Fruit fly (Drosophila melanogaster) whole organism, embryonic: Measurements from ENCODE around the gene CG12990.

Experiments
- Adf1 ChIP-seq: fragments of 200-800 bp; sonication (Bioruptor generic); IDR thresholded peaks from 2 replicates; pipeline ENCODE4 v1.3.6; 2022; ENCODE audit warnings: missing biosample characterization, missing genetic modification characterization
- Antp ChIP-seq: fragments of 200-800 bp; sonication (Bioruptor generic); optimal IDR thresholded peaks from 3 replicates; lab custom pipeline; 2016; ENCODE audit warnings: missing biosample characterization, missing genetic modification characterization
- Bgb ChIP-seq: fragments of 200-800 bp; sonication (Bioruptor generic); IDR thresholded peaks from 2 replicates; pipeline ENCODE4 v1.3.6; 2022; ENCODE audit warnings: missing biosample characterization, missing genetic modification characterization; ENCODE audit not compliant: partially characterized antibody
- C15 ChIP-seq: fragments of 200-800 bp; sonication (Bioruptor generic); IDR thresholded peaks from 3 replicates; pipeline ENCODE4 v1.3.6; 2022; ENCODE audit warnings: missing biosample characterization, missing genetic modification characterization
- CG10321 ChIP-seq: fragments of 200-800 bp; sonication (Bioruptor generic); IDR thresholded peaks from 2 replicates; pipeline ENCODE4 v1.3.6; 2022; ENCODE audit warnings: missing biosample characterization, missing genetic modification characterization
- CG11247 ChIP-seq: fragments of 200-800 bp; sonication (Bioruptor generic); IDR thresholded peaks from 2 replicates; pipeline ENCODE4 v1.3.6; 2022; ENCODE audit warnings: missing biosample characterization, missing genetic modification characterization
- CG13894 ChIP-seq: fragments of 200-800 bp; sonication (Bioruptor generic); optimal IDR thresholded peaks from 3 replicates; lab custom pipeline; 2018; ENCODE audit warnings: missing biosample characterization, mild to moderate bottlenecking, missing genetic modification characterization, moderate library complexity
- CG1647 ChIP-seq: fragments of 200-800 bp; sonication (Bioruptor generic); optimal IDR thresholded peaks from 3 replicates; lab custom pipeline; 2016; ENCODE audit warnings: missing biosample characterization, missing genetic modification characterization
- CG16815 ChIP-seq: fragments of 200-800 bp; sonication (Bioruptor generic); optimal IDR thresholded peaks from 3 replicates; lab custom pipeline; 2017; ENCODE audit warnings: missing biosample characterization, mild to moderate bottlenecking, missing genetic modification characterization
- CG17361 ChIP-seq: fragments of 200-800 bp; sonication (Bioruptor generic); IDR thresholded peaks from 3 replicates; pipeline ENCODE4 v1.3.6; 2022; ENCODE audit warnings: missing biosample characterization, missing genetic modification characterization
- CG17802 ChIP-seq: fragments of 200-800 bp; sonication (Bioruptor generic); optimal IDR thresholded peaks from 2 replicates; lab custom pipeline; 2018; ENCODE audit warnings: missing biosample characterization, mild to moderate bottlenecking, missing genetic modification characterization, moderate library complexity
- CG32772 ChIP-seq: fragments of 200-800 bp; sonication (Bioruptor generic); IDR thresholded peaks from 2 replicates; pipeline ENCODE4 v1.3.6; 2022; ENCODE audit warnings: missing biosample characterization, missing genetic modification characterization
- CG4617 ChIP-seq: fragments of 200-800 bp; sonication (Bioruptor generic); optimal IDR thresholded peaks from 3 replicates; lab custom pipeline; 2016; ENCODE audit warnings: missing biosample characterization, missing genetic modification characterization, borderline replicate concordance
- CG5245 ChIP-seq: fragments of 200-800 bp; sonication (Bioruptor generic); optimal IDR thresholded peaks from 3 replicates; lab custom pipeline; 2016; ENCODE audit warnings: missing biosample characterization, missing genetic modification characterization
- CG6254 ChIP-seq: fragments of 200-800 bp; sonication (Bioruptor generic); optimal IDR thresholded peaks from 3 replicates; lab custom pipeline; 2017; ENCODE audit warnings: mild to moderate bottlenecking, missing biosample characterization, missing genetic modification reagents, missing genetic modification characterization
- CG6272 ChIP-seq: fragments of 200-800 bp; sonication (Bioruptor generic); IDR thresholded peaks from 2 replicates; pipeline ENCODE4 v1.3.6; 2022; ENCODE audit warnings: missing biosample characterization, missing genetic modification characterization
- CG8388 ChIP-seq: fragments of 200-800 bp; sonication (Bioruptor generic); optimal IDR thresholded peaks from 2 replicates; lab custom pipeline; 2019; ENCODE audit warnings: missing biosample characterization, mild to moderate bottlenecking, missing genetic modification characterization, moderate library complexity
- Camta ChIP-seq: fragments of 200-800 bp; sonication (Bioruptor generic); optimal IDR thresholded peaks from 2 replicates; lab custom pipeline; 2016; ENCODE audit warnings: missing biosample characterization, missing genetic modification characterization
- D ChIP-seq, 2 experiments: fragments of 200-800 bp in 1 of 2; fragments of >200 bp in 1 of 2; sonication (Bioruptor generic) in 1 of 2; optimal IDR thresholded peaks; 2 replicates in 1 of 2; 3 replicates in 1 of 2; lab custom pipeline; 2017; ENCODE audit warnings: mild to moderate bottlenecking in 1 of 2, missing biosample characterization in 1 of 2, missing genetic modification characterization in 1 of 2, missing genetic modification reagents in 1 of 2
- D19A ChIP-seq: fragments of 200-800 bp; optimal IDR thresholded peaks from 3 replicates; lab custom pipeline; 2019; ENCODE audit warnings: missing biosample characterization, mild to moderate bottlenecking, missing genetic modification characterization, moderate library complexity
- E2f1 ChIP-seq: fragments of 200-800 bp; sonication (Bioruptor generic); IDR thresholded peaks from 2 replicates; pipeline ENCODE4 v1.3.6; 2022; ENCODE audit warnings: missing biosample characterization, missing genetic modification characterization
- GATAe ChIP-seq: fragments of 200-800 bp; sonication (Bioruptor generic); conservative IDR thresholded peaks from 2 replicates; pipeline ENCODE4 v1.3.6; 2022; ENCODE audit warnings: missing biosample characterization, missing genetic modification characterization
- Hey ChIP-seq: fragments of 200-800 bp; sonication (Bioruptor generic); optimal IDR thresholded peaks from 3 replicates; lab custom pipeline; 2018; ENCODE audit warnings: missing biosample characterization, mild to moderate bottlenecking, missing genetic modification characterization
- Hmx ChIP-seq: fragments of 200-800 bp; sonication (Bioruptor generic); optimal IDR thresholded peaks from 2 replicates; lab custom pipeline; 2016; ENCODE audit warnings: missing biosample characterization, missing genetic modification characterization
- MTF-1 ChIP-seq: fragments of 200-800 bp; sonication (Bioruptor generic); optimal IDR thresholded peaks from 2 replicates; lab custom pipeline; 2018; ENCODE audit warnings: missing biosample characterization, mild to moderate bottlenecking, missing genetic modification characterization, borderline replicate concordance
- NC2β ChIP-seq: fragments of 200-800 bp; sonication (Bioruptor generic); optimal IDR thresholded peaks from 2 replicates; lab custom pipeline; 2016; ENCODE audit warnings: missing biosample characterization, missing genetic modification characterization
- Side ChIP-seq: fragments of 200-800 bp; sonication (Bioruptor generic); optimal IDR thresholded peaks from 2 replicates; lab custom pipeline; 2016; ENCODE audit warnings: missing biosample characterization, missing genetic modification characterization
- Sry-δ ChIP-seq: fragments of 200-800 bp; sonication (Bioruptor generic); optimal IDR thresholded peaks from 2 replicates; lab custom pipeline; 2016; ENCODE audit warnings: missing biosample characterization, missing genetic modification characterization
- abd-A ChIP-seq: fragments of 200-800 bp; sonication (Bioruptor generic); optimal IDR thresholded peaks from 3 replicates; lab custom pipeline; 2019; ENCODE audit warnings: missing biosample characterization, mild to moderate bottlenecking, missing genetic modification characterization, moderate library complexity
- ase ChIP-seq: fragments of 200-800 bp; sonication (Bioruptor generic); IDR thresholded peaks from 3 replicates; pipeline ENCODE4 v1.3.6; 2022; ENCODE audit warnings: missing biosample characterization, missing genetic modification characterization
- bcd ChIP-seq: fragments of 200-800 bp; sonication (Bioruptor generic); optimal IDR thresholded peaks from 2 replicates; lab custom pipeline; 2017; ENCODE audit warnings: missing biosample characterization, mild to moderate bottlenecking, missing genetic modification characterization
- br ChIP-seq: fragments of >200 bp; optimal IDR thresholded peaks from 2 replicates; lab custom pipeline; 2017
- chn ChIP-seq: fragments of 200-800 bp; sonication (Bioruptor generic); optimal IDR thresholded peaks from 2 replicates; lab custom pipeline; 2016; ENCODE audit warnings: missing biosample characterization, missing genetic modification characterization
- dysf ChIP-seq: fragments of 200-800 bp; sonication (Bioruptor generic); IDR thresholded peaks from 3 replicates; pipeline ENCODE4 v1.3.6; 2022; ENCODE audit warnings: missing biosample characterization, missing genetic modification characterization
- fd96Cb ChIP-seq: fragments of 200-800 bp; sonication (Bioruptor generic); optimal IDR thresholded peaks from 2 replicates; lab custom pipeline; 2018; ENCODE audit warnings: missing biosample characterization, mild to moderate bottlenecking, missing genetic modification characterization, moderate library complexity
- gce ChIP-seq: fragments of 200-800 bp; sonication (Bioruptor generic); IDR thresholded peaks from 3 replicates; pipeline ENCODE4 v1.3.6; 2022; ENCODE audit warnings: missing biosample characterization, missing genetic modification characterization
- inv ChIP-seq: fragments of 200-800 bp; sonication (Bioruptor generic); IDR thresholded peaks from 2 replicates; pipeline ENCODE4 v1.3.6; 2022; ENCODE audit warnings: missing biosample characterization, missing genetic modification characterization; ENCODE audit not compliant: partially characterized antibody
- ken ChIP-seq: fragments of 200-800 bp; sonication (Bioruptor generic); IDR thresholded peaks from 3 replicates; pipeline ENCODE4 v1.3.6; 2022; ENCODE audit warnings: missing biosample characterization, missing genetic modification characterization
- mld ChIP-seq: fragments of 200-800 bp; sonication (Bioruptor generic); IDR thresholded peaks from 3 replicates; pipeline ENCODE4 v1.3.6; 2022; ENCODE audit warnings: missing biosample characterization, missing genetic modification characterization; ENCODE audit not compliant: partially characterized antibody
- nau ChIP-seq: fragments of 200-800 bp; sonication (Bioruptor generic); optimal IDR thresholded peaks from 3 replicates; lab custom pipeline; 2017; ENCODE audit warnings: missing biosample characterization, mild to moderate bottlenecking, missing genetic modification characterization, missing genetic modification reagents
- peb ChIP-seq: fragments of 200-800 bp; sonication (Bioruptor generic); IDR thresholded peaks from 2 replicates; pipeline ENCODE4 v1.3.6; 2022; ENCODE audit warnings: missing biosample characterization, missing genetic modification characterization
- repo ChIP-seq: fragments of 200-800 bp; sonication (Bioruptor generic); optimal IDR thresholded peaks from 2 replicates; lab custom pipeline; 2016; ENCODE audit warnings: missing biosample characterization, missing genetic modification characterization
- rib ChIP-seq: fragments of 200-800 bp; sonication (Bioruptor generic); IDR thresholded peaks from 2 replicates; pipeline ENCODE4 v1.3.6; 2022; ENCODE audit warnings: missing biosample characterization, missing genetic modification characterization
- shn ChIP-seq: fragments of 200-800 bp; sonication (Bioruptor generic); optimal IDR thresholded peaks from 3 replicates; lab custom pipeline; 2016; ENCODE audit warnings: missing biosample characterization, missing genetic modification characterization
- sima ChIP-seq: fragments of 200-800 bp; sonication (Bioruptor generic); optimal IDR thresholded peaks from 2 replicates; lab custom pipeline; 2016; ENCODE audit warnings: missing biosample characterization, missing genetic modification characterization
- slou ChIP-seq: fragments of 200-800 bp; sonication (Bioruptor generic); optimal IDR thresholded peaks from 3 replicates; lab custom pipeline; 2016; ENCODE audit warnings: missing biosample characterization, missing genetic modification characterization
- stc ChIP-seq: fragments of 200-800 bp; sonication (Bioruptor generic); IDR thresholded peaks from 2 replicates; pipeline ENCODE4 v1.3.6; 2022; ENCODE audit warnings: missing biosample characterization, missing genetic modification characterization
- sug ChIP-seq: fragments of 200-800 bp; optimal IDR thresholded peaks from 2 replicates; lab custom pipeline; 2019; ENCODE audit warnings: missing biosample characterization, mild to moderate bottlenecking, missing genetic modification characterization, moderate library complexity
- tio ChIP-seq: fragments of 200-800 bp; sonication (Bioruptor generic); optimal IDR thresholded peaks from 2 replicates; lab custom pipeline; 2017; ENCODE audit warnings: missing biosample characterization, missing genetic modification characterization, inconsistent platforms
- toy ChIP-seq: fragments of 200-800 bp; sonication (Bioruptor generic); IDR thresholded peaks from 2 replicates; pipeline ENCODE4 v1.3.6; 2022; ENCODE audit warnings: missing biosample characterization, missing genetic modification characterization

The CG12990 gene

DNA sequence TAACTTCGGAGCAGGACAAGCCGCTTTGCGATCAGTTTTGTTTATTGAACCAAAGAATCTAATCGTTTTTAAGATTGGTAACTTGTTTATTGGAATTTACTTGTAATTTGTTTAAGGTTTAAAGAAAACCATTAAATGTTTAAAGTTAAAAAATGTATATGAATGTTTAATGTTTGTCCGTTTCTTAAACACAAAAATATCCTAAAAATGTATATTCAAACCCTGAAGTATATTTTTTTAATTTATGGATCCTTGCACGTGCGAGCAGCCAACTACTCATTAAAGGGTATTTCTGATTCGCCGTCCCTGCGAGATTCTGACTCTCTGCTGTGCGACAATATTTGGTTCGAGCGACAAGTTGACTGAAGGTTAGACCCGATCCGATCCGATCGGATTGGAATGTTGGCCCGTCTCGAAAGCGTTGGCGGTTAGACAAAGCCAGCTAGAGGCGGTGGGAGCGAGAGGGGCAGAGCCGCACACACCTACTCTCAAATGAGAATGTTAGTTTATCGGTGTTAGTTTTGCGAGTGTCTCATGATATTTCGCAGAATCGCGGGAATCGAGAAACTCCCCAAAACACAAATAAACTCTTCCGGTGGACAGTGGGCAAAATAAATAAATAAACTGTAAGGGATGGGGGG, 27.3 kb upstream of the CG12990 start (continued):
- TF ChIP-seq CG13894 (tag; lab: Kevin White, UChicago): peak; percentile 78
- TF ChIP-seq Antp (GFP tag; lab: Kevin White, UChicago): peak; percentile 65
- peak; percentile 89 for TF ChIP-seq bcd (GFP tag; lab: Kevin White, UChicago)
- TF ChIP-seq Bgb (GFP tag; lab: Robert Waterston, UW): no peak
- no peak for TF ChIP-seq Hey (tag; lab: Kevin White, UChicago)
- TF ChIP-seq CG6272 (GFP tag; lab: Robert Waterston, UW): peak; percentile 43; the same call in 1 of the 2 replicates
- no peak for TF ChIP-seq ken (GFP tag; lab: Robert Waterston, UW)
- peak; percentile 72 for TF ChIP-seq shn (GFP tag; lab: Kevin White, UChicago)
- TF ChIP-seq CG8388 (GFP tag; lab: Kevin White, UChicago): peak; percentile 83
- TF ChIP-seq nau: peak; percentile 83
- no peak for TF ChIP-seq rib (GFP tag; lab: Robert Waterston, UW)
- TF ChIP-seq CG6254 (GFP tag; lab: Kevin White, UChicago): peak; percentile 76
- TF ChIP-seq E2f1: peak; percentile 73
- peak; percentile 75 for TF ChIP-seq Side
- TF ChIP-seq gce (GFP tag; lab: Robert Waterston, UW): peak; percentile 28; the same call in 1 of the 3 replicates
- TF ChIP-seq toy (GFP tag; lab: Robert Waterston, UW): no peak
- TF ChIP-seq CG5245 (GFP tag; lab: Kevin White, UChicago): peak; percentile 75
- peak; percentile 11 for TF ChIP-seq CG4617
- no peak for TF ChIP-seq Adf1 (GFP tag; lab: Robert Waterston, UW)
- TF ChIP-seq C15 (GFP tag; lab: Robert Waterston, UW): no peak
- peak; percentile 96 for TF ChIP-seq CG17361 (GFP tag; lab: Robert Waterston, UW)
- peak; percentile 61 for TF ChIP-seq Hmx
- TF ChIP-seq ase: 0 out of 3 replicates have a peak, but pooled peaks have one; percentile 49
- no peak for TF ChIP-seq abd-A (tag; lab: Kevin White, UChicago)
- TF ChIP-seq repo (GFP tag; lab: Kevin White, UChicago): peak; percentile 63
- TF ChIP-seq sug (tag; lab: Kevin White, UChicago): peak; percentile 88
- TF ChIP-seq sima (GFP tag; lab: Kevin White, UChicago): peak; percentile 49
- no peak for TF ChIP-seq br (lab: Kevin White, UChicago)
- peak; percentile 83 for TF ChIP-seq fd96Cb (tag; lab: Kevin White, UChicago)
- TF ChIP-seq dysf (GFP tag; lab: Robert Waterston, UW): peak; percentile 87; the same call in 2 of the 3 replicates
- no peak for TF ChIP-seq CG17802 (tag; lab: Kevin White, UChicago)
- TF ChIP-seq CG1647 (GFP tag; lab: Kevin White, UChicago): peak; percentile 81
- no peak for TF ChIP-seq mld (GFP tag; lab: Robert Waterston, UW)
- no peak for TF ChIP-seq MTF-1 (GFP tag; lab: Kevin White, UChicago)
- no peak for TF ChIP-seq GATAe (GFP tag; lab: Robert Waterston, UW)
- TF ChIP-seq CG10321 (GFP tag; lab: Robert Waterston, UW): peak; percentile 58; the same call in 1 of the 2 replicates
- peak; percentile 7; the same call in 1 of the 2 replicates for TF ChIP-seq peb
- TF ChIP-seq Sry-δ (GFP tag; lab: Kevin White, UChicago): peak; percentile 47
- TF ChIP-seq CG16815: peak; percentile 80
- TF ChIP-seq CG32772 (GFP tag; lab: Robert Waterston, UW): peak; percentile 66
- peak; percentile 85 for TF ChIP-seq Camta
- TF ChIP-seq chn (GFP tag; lab: Kevin White, UChicago): peak; percentile 80
- TF ChIP-seq stc (GFP tag; lab: Robert Waterston, UW): peak; percentile 62
- TF ChIP-seq inv (GFP tag; lab: Robert Waterston, UW): no peak
- peak; percentile 99 for TF ChIP-seq D19A (tag; lab: Kevin White, UChicago)
- no peak for TF ChIP-seq D (optimal IDR thresholded peaks at IDR 0.05; lab: Kevin White, UChicago)
- TF ChIP-seq D (GFP tag; optimal IDR thresholded peaks at IDR 0.05; lab: Kevin White, UChicago): peak; percentile 87
- peak; percentile 72 for TF ChIP-seq slou (GFP tag; lab: Kevin White, UChicago)
- peak; percentile 72 for TF ChIP-seq NC2β (GFP tag; lab: Kevin White, UChicago)
- peak; percentile 58 for TF ChIP-seq CG11247 (GFP tag; lab: Robert Waterston, UW)
- TF ChIP-seq tio (GFP tag; lab: Kevin White, UChicago): peak; percentile 87
